2 fruit fly cellular contexts compared by ENCODE assay signal in the genomic region with DNA sequence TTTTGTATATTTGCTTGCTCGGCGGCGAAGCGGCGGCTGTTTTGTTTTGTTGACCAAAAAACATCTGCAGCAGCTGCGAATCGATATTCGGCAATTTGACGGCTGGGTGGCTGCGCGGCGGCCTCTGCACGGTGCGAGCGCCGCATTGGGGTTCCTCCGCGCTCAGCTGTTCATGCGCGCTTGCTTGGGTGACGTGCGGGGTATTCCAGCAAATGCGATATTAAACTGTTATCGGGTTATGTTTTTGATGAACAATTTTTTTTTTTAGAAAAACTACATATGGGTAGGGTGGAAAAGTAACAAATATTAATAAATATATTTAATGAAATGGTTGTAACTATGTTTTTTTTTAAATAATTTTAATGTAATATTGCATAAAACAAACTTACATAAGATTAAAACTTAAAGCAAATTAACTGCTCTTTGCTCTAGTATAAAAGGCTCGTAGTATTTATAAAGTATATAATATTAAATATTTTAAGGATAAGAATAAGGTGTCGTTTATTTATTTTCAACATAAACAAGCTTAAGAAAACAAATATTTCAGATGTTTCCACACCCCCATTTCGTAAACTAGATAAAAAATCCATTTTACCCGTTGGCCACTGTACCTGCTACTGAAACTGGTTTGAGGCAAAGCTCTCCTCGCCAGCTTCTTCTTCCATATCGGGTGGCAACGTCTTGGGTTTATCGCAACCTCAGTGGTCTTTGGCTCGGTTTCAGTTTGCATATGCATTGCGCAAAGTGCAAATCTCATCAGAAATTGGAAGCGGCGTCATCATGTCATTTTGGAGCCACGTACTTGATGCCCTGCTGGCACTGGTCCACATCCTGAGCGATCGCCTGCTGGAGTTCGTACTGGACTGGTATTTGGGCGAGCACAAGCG.
TF ChIP-seq lines count a peak whose summit lies in the region.

A gene (minus strand): TSS at position 159 of the 887 bp plus-strand sequence.
A gene (plus strand): TSS at position 683 of the 887 bp plus-strand sequence.

TF ChIP-seq in whole organism, embryonic, 481 proteins besides CTCF, POLR2A, EP300 and RAD21 (continued from another document and continues in another):
- TF ChIP-seq dimm (GFP tag; IDR thresholded peaks at IDR 0.05; lab: Robert Waterston, UW) (peak; percentile 33; the same call in 1 of the 2 replicates), zen (tag; optimal IDR thresholded peaks at IDR 0.05; lab: Kevin White, UChicago) (peak; percentile 1), Gug (GFP tag; IDR thresholded peaks at IDR 0.05; lab: Robert Waterston, UW) (peak; percentile 31; the same call in 1 of the 4 replicates), sc (optimal IDR thresholded peaks at IDR 0.05; lab: Kevin White, UChicago) (no peak), sc (GFP tag; optimal IDR thresholded peaks at IDR 0.05; lab: Kevin White, UChicago) (peak; percentile 0), CG2116 (GFP tag; optimal IDR thresholded peaks at IDR 0.05; lab: Kevin White, UChicago) (peak; percentile 60), eve (GFP tag; optimal IDR thresholded peaks at IDR 0.05; lab: Kevin White, UChicago) (no peak), ems (GFP tag; optimal IDR thresholded peaks at IDR 0.05; lab: Kevin White, UChicago) (peak; percentile 67), CG8478 (optimal IDR thresholded peaks at IDR 0.05; lab: Kevin White, UChicago) (no peak), trh (GFP tag; optimal IDR thresholded peaks at IDR 0.05; lab: Kevin White, UChicago) (peak; percentile 18), CG1792 (GFP tag; optimal IDR thresholded peaks at IDR 0.05; lab: Kevin White, UChicago) (peak; percentile 98), Lim3 (GFP tag; IDR thresholded peaks at IDR 0.05; lab: Robert Waterston, UW) (no peak), CG10147 (GFP tag; optimal IDR thresholded peaks at IDR 0.05; lab: Kevin White, UChicago) (peak; percentile 39), CG3838 (GFP tag; optimal IDR thresholded peaks at IDR 0.05; lab: Kevin White, UChicago) (no peak), Awh (GFP tag; IDR thresholded peaks at IDR 0.05; lab: Robert Waterston, UW) (peak; percentile 55), MBD-R2 (GFP tag; IDR thresholded peaks at IDR 0.05; lab: Robert Waterston, UW) (peak; percentile 80), CG12659 (GFP tag; optimal IDR thresholded peaks at IDR 0.05; lab: Kevin White, UChicago) (peak; percentile 66), crp (GFP tag; optimal IDR thresholded peaks at IDR 0.05; lab: Kevin White, UChicago) (peak; percentile 94 to 97), CG1603 (tag; optimal IDR thresholded peaks at IDR 0.05; lab: Kevin White, UChicago) (peak; percentile 89), CG4617 (GFP tag; optimal IDR thresholded peaks at IDR 0.05; lab: Kevin White, UChicago; ENCODE audit: borderline replicate concordance) (peak; percentile 7), en (GFP tag; optimal IDR thresholded peaks at IDR 0.05; lab: Kevin White, UChicago) (no peak), CG3995 (GFP tag; optimal IDR thresholded peaks at IDR 0.05; lab: Kevin White, UChicago) (peak; percentile 67), Dad (GFP tag; optimal IDR thresholded peaks at IDR 0.05; lab: Kevin White, UChicago) (peak; percentile 67), corto (GFP tag; optimal IDR thresholded peaks at IDR 0.05; lab: Kevin White, UChicago) (no peak), CG7271 (tag; optimal IDR thresholded peaks at IDR 0.05; lab: Kevin White, UChicago) (no peak), Xrp1 (GFP tag; IDR thresholded peaks at IDR 0.05; lab: Robert Waterston, UW) (peak; percentile 61; the same call in 1 of the 2 replicates), Hsf (GFP tag; optimal IDR thresholded peaks at IDR 0.05; lab: Kevin White, UChicago) (peak; percentile 57), usp (GFP tag; optimal IDR thresholded peaks at IDR 0.05; lab: Kevin White, UChicago) (no peak), sens-2 (GFP tag; IDR thresholded peaks at IDR 0.05; lab: Robert Waterston, UW) (no peak), btn (GFP tag; optimal IDR thresholded peaks at IDR 0.05; lab: Kevin White, UChicago) (no peak), salm (tag; optimal IDR thresholded peaks at IDR 0.05; lab: Kevin White, UChicago) (no peak), CG11398 (GFP tag; optimal IDR thresholded peaks at IDR 0.05; lab: Kevin White, UChicago) (no peak), CG16815 (GFP tag; optimal IDR thresholded peaks at IDR 0.05; lab: Kevin White, UChicago) (no peak), CG7987 (GFP tag; optimal IDR thresholded peaks at IDR 0.05; lab: Kevin White, UChicago) (peak; percentile 36), vvl (GFP tag; IDR thresholded peaks at IDR 0.05; lab: Robert Waterston, UW) (peak; percentile 78), CG10462 (GFP tag; optimal IDR thresholded peaks at IDR 0.05; lab: Kevin White, UChicago) (no peak), CG30020 (tag; optimal IDR thresholded peaks at IDR 0.05; lab: Kevin White, UChicago) (peak; percentile 72), Adf1 (GFP tag; IDR thresholded peaks at IDR 0.05; lab: Robert Waterston, UW) (peak; percentile 66), lilli (GFP tag; optimal IDR thresholded peaks at IDR 0.05; lab: Kevin White, UChicago) (peak; percentile 62), dpn (GFP tag; optimal IDR thresholded peaks at IDR 0.05; lab: Kevin White, UChicago) (peak in 1 of 2 experiments; percentile 57), CG9727 (GFP tag; optimal IDR thresholded peaks at IDR 0.05; lab: Kevin White, UChicago) (peak; percentile 49), B-H2 (GFP tag; optimal IDR thresholded peaks at IDR 0.05; lab: Kevin White, UChicago) (peak; percentile 83), CG17361 (GFP tag; IDR thresholded peaks at IDR 0.05; lab: Robert Waterston, UW) (peak; percentile 64; the same call in 2 of the 3 replicates), pho (GFP tag; optimal IDR thresholded peaks at IDR 0.05; lab: Kevin White, UChicago) (peak; percentile 66), cato (GFP tag; optimal IDR thresholded peaks at IDR 0.05; lab: Kevin White, UChicago; ENCODE audit: borderline replicate concordance) (no peak), CG15514 (GFP tag; optimal IDR thresholded peaks at IDR 0.05; lab: Kevin White, UChicago) (peak; percentile 76), CG11696 (GFP tag; IDR thresholded peaks at IDR 0.05; lab: Robert Waterston, UW) (no peak), Vsx1 (GFP tag; optimal IDR thresholded peaks at IDR 0.05; lab: Kevin White, UChicago) (no peak), Nf-YA (GFP tag; IDR thresholded peaks at IDR 0.05; lab: Robert Waterston, UW) (peak; percentile 46; the same call in 1 of the 2 replicates), CG6272 (GFP tag; IDR thresholded peaks at IDR 0.05; lab: Robert Waterston, UW) (peak; percentile 70), nmo (GFP tag; optimal IDR thresholded peaks at IDR 0.05; lab: Kevin White, UChicago) (peak; percentile 36), wor (GFP tag; IDR thresholded peaks at IDR 0.05; lab: Robert Waterston, UW) (no peak; the same call in 1 of the 2 replicates), Kr (GFP tag; optimal IDR thresholded peaks at IDR 0.05; lab: Kevin White, UChicago) (no peak), CG4404 (GFP tag; IDR thresholded peaks at IDR 0.05; lab: Robert Waterston, UW) (peak; percentile 63), dmrt11E (tag; optimal IDR thresholded peaks at IDR 0.05; lab: Kevin White, UChicago) (peak; percentile 58), CG6175 (GFP tag; IDR thresholded peaks at IDR 0.05; lab: Robert Waterston, UW) (peak; percentile 55; the same call in 2 of the 3 replicates), Stat92E (GFP tag; optimal IDR thresholded peaks at IDR 0.05; lab: Kevin White, UChicago) (no peak), her (GFP tag; optimal IDR thresholded peaks at IDR 0.05; lab: Kevin White, UChicago) (peak; percentile 76), caup (GFP tag; optimal IDR thresholded peaks at IDR 0.05; lab: Kevin White, UChicago; ENCODE audit: severe bottlenecking) (peak; percentile 64)

TF ChIP-seq in whole organism, prepupa, 60 proteins besides CTCF, POLR2A, EP300 and RAD21 (continued from another document):
- peak; percentile 70 for TF ChIP-seq svp (GFP tag; lab: Kevin White, UChicago)
- no peak for TF ChIP-seq CG31627 (GFP tag; optimal IDR thresholded peaks at IDR 0.05; lab: Kevin White, UChicago)
- peak; percentile 22; the same call in 1 of the 3 replicates for TF ChIP-seq CG8119 (GFP tag; IDR thresholded peaks at IDR 0.05; lab: Robert Waterston, UW)
- TF ChIP-seq Eip93F (GFP tag; optimal IDR thresholded peaks at IDR 0.05; lab: Kevin White, UChicago): no peak
- peak; percentile 27 for TF ChIP-seq Hr39 (GFP tag; optimal IDR thresholded peaks at IDR 0.05; lab: Kevin White, UChicago)
- peak; percentile 18 for TF ChIP-seq CG16779 (tag; optimal IDR thresholded peaks at IDR 0.05; lab: Kevin White, UChicago)
- peak; percentile 42 for TF ChIP-seq CG10631 (GFP tag; optimal IDR thresholded peaks at IDR 0.05; lab: Kevin White, UChicago)
- TF ChIP-seq CG6808 (GFP tag; optimal IDR thresholded peaks at IDR 0.05; lab: Kevin White, UChicago): peak; percentile 36
TF ChIP-seq in whole organism, prepupa: peak in this region for 36.
